Fruit fly (Drosophila melanogaster): ENCODE data around the gene Kots.

Gene Kots

dm6 chr3R:13921806-13922515, 42.0 kb downstream of the Kots start (continued):
- no peak for TF ChIP-seq Stat92E (GFP tag; optimal IDR thresholded peaks at IDR 0.05)
- TF ChIP-seq CG7745 (tag; optimal IDR thresholded peaks at IDR 0.05), result no peak
- TF ChIP-seq Deaf1 (tag; optimal IDR thresholded peaks at IDR 0.05), result no peak
- no peak for TF ChIP-seq CG9437 (GFP tag; optimal IDR thresholded peaks at IDR 0.05)
- no peak for TF ChIP-seq CG1529 (GFP tag; optimal IDR thresholded peaks at IDR 0.05)
- TF ChIP-seq Gug (GFP tag; IDR thresholded peaks at IDR 0.05), result 0 out of 4 replicates have a peak, but pooled peaks have one; percentile 7
- TF ChIP-seq CG4404 (GFP tag; IDR thresholded peaks at IDR 0.05), result no peak
- TF ChIP-seq HmgZ (tag; optimal IDR thresholded peaks at IDR 0.05), result no peak
- TF ChIP-seq stwl (tag; optimal IDR thresholded peaks at IDR 0.05), result no peak
- no peak for TF ChIP-seq btn (GFP tag; optimal IDR thresholded peaks at IDR 0.05)
- 0 out of 2 replicates have a peak, but pooled peaks have one; percentile 39 for TF ChIP-seq Awh (GFP tag; IDR thresholded peaks at IDR 0.05)
- no peak for TF ChIP-seq Chrac-16 (GFP tag; optimal IDR thresholded peaks at IDR 0.05)
- TF ChIP-seq CG18011 (GFP tag; optimal IDR thresholded peaks at IDR 0.05), result no peak
- peak; percentile 36 for TF ChIP-seq BEAF-32 (GFP tag; optimal IDR thresholded peaks at IDR 0.05)
- no peak for TF ChIP-seq CG14014 (GFP tag; IDR thresholded peaks at IDR 0.05)
- TF ChIP-seq pita (GFP tag; optimal IDR thresholded peaks at IDR 0.05), result no peak
- TF ChIP-seq usp (GFP tag; optimal IDR thresholded peaks at IDR 0.05), result no peak
- 0 out of 2 replicates have a peak, but pooled peaks have one; percentile 31 for TF ChIP-seq H2.0 (GFP tag; IDR thresholded peaks at IDR 0.05)
- TF ChIP-seq pros (GFP tag; optimal IDR thresholded peaks at IDR 0.05), result no peak
- TF ChIP-seq schlank (tag; optimal IDR thresholded peaks at IDR 0.05), result no peak
- TF ChIP-seq Atf6 (GFP tag; IDR thresholded peaks at IDR 0.05), result no peak
- TF ChIP-seq CG16863 (GFP tag; optimal IDR thresholded peaks at IDR 0.05), result no peak
- no peak for TF ChIP-seq CG11247 (GFP tag; IDR thresholded peaks at IDR 0.05)
- TF ChIP-seq CG13775 (GFP tag; optimal IDR thresholded peaks at IDR 0.05), result no peak
- TF ChIP-seq CG8944 (GFP tag; optimal IDR thresholded peaks at IDR 0.05), result no peak
- TF ChIP-seq tin (GFP tag; optimal IDR thresholded peaks at IDR 0.05), result peak; percentile 40
- peak; percentile 74; the same call in 1 of the 2 replicates for TF ChIP-seq ara (GFP tag; IDR thresholded peaks at IDR 0.05)
- peak; percentile 39; the same call in 1 of the 2 replicates for TF ChIP-seq ranshi (GFP tag; IDR thresholded peaks at IDR 0.05)
- TF ChIP-seq abd-A (tag; optimal IDR thresholded peaks at IDR 0.05), result no peak
- TF ChIP-seq PHDP (tag; optimal IDR thresholded peaks at IDR 0.05), result no peak
- TF ChIP-seq kah (GFP tag; optimal IDR thresholded peaks at IDR 0.05), result no peak
- TF ChIP-seq vfl (GFP tag; optimal IDR thresholded peaks at IDR 0.05), result no peak
- no peak for TF ChIP-seq CkIIα-i1 (GFP tag; IDR thresholded peaks at IDR 0.05)
- no peak for TF ChIP-seq CG4854 (GFP tag; optimal IDR thresholded peaks at IDR 0.05)
- no peak for TF ChIP-seq Atf-2 (GFP tag; optimal IDR thresholded peaks at IDR 0.05)
- no peak for TF ChIP-seq CG9876 (GFP tag; optimal IDR thresholded peaks at IDR 0.05)
- no peak for TF ChIP-seq bigmax (GFP tag; optimal IDR thresholded peaks at IDR 0.05)
- peak; percentile 68 for TF ChIP-seq Ada2b (GFP tag; IDR thresholded peaks at IDR 0.05)
- TF ChIP-seq slou (GFP tag; optimal IDR thresholded peaks at IDR 0.05), result no peak
- no peak for TF ChIP-seq Ets97D (GFP tag; optimal IDR thresholded peaks at IDR 0.05)
- TF ChIP-seq CG1792 (GFP tag; optimal IDR thresholded peaks at IDR 0.05), result no peak
- no peak for TF ChIP-seq mirr (GFP tag; optimal IDR thresholded peaks at IDR 0.05)
- TF ChIP-seq az2 (GFP tag; optimal IDR thresholded peaks at IDR 0.05), result peak; percentile 18
- TF ChIP-seq MESR4 (GFP tag; optimal IDR thresholded peaks at IDR 0.05), result no peak
- TF ChIP-seq kay (GFP tag; optimal IDR thresholded peaks at IDR 0.05), result no peak
- no peak for TF ChIP-seq CG31224 (GFP tag; IDR thresholded peaks at IDR 0.05)
- no peak for TF ChIP-seq CG42726 (GFP tag; IDR thresholded peaks at IDR 0.05; ENCODE audit: partially characterized antibody)
- no peak for TF ChIP-seq dimm (GFP tag; IDR thresholded peaks at IDR 0.05)
- TF ChIP-seq ci (GFP tag; IDR thresholded peaks at IDR 0.05), result peak; percentile 83
- TF ChIP-seq CG8924 (tag; optimal IDR thresholded peaks at IDR 0.05), result peak; percentile 26
- peak; percentile 36; the same call in 1 of the 3 replicates for TF ChIP-seq CG17361 (GFP tag; IDR thresholded peaks at IDR 0.05)
